Worm (Caenorhabditis elegans) whole organism, L4 larva: ENCODE measurements around the gene lron-7.

Source experiments
- Y105C5A.15 ChIP-seq: fragments of 200-800 bp; sonication (Bioruptor generic); IDR thresholded peaks from 2 replicates; pipeline ENCODE4 v1.3.6; 2022; ENCODE audit warnings: missing genetic modification characterization, missing compliant biosample characterization
- Y75B8A.6 ChIP-seq: fragments of 200-800 bp; sonication (Bioruptor generic); IDR thresholded peaks from 2 replicates; pipeline ENCODE4 v1.3.6; 2022; ENCODE audit warnings: missing genetic modification reagents, missing genetic modification characterization, missing compliant biosample characterization
- ZK337.2 ChIP-seq: fragments of 200-800 bp; sonication (Bioruptor generic); IDR thresholded peaks from 2 replicates; pipeline ENCODE4 v1.3.6; 2022; ENCODE audit warnings: missing genetic modification reagents, missing genetic modification characterization, missing compliant biosample characterization
- aly-2 ChIP-seq: sonication (generic microtip); optimal IDR thresholded peaks from 2 replicates; lab custom pipeline; 2018; ENCODE audit warnings: missing biosample characterization, missing genetic modification characterization
- skn-1 ChIP-seq: fragments of 150-350 bp; optimal IDR thresholded peaks from 2 replicates; lab custom pipeline; 2014; ENCODE audit warnings: missing biosample characterization, missing genetic modification characterization
- ztf-11 ChIP-seq: fragments of 150-350 bp; optimal IDR thresholded peaks from 2 replicates; lab custom pipeline; 2014; ENCODE audit warnings: missing biosample characterization, missing genetic modification characterization

DNA sequence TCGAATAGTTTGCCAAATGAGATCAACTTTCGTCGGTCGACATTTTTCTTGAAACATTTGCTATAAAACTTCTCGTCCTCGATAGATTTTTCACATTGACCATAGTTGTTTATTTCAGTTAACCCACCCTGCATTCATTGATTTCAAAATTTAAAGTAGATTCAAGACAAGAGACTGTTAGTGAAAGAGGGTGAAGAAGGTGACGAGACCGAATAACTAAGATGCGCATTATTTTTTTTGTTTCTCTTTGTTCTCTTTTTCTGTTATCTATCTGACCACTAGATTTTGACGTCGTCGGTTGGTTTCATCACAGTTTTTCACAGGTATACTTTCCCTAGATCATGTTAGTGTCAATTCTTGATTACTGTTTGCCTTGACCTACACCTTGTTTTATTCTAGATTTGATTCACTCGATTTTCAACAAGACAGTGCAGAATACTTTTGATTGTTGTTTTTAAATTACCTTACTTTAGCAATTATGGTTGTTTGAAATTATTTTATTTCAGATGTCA, 38.8 kb downstream of the lron-7 start, which contains the start of gene ttr-30:
- TF ChIP-seq ztf-11 (tag; lab: Kevin White, UChicago) (no peak), skn-1 (tag; lab: Kevin White, UChicago) (no peak), Y105C5A.15 (GFP tag; lab: Robert Waterston, UW) (no peak), aly-2 (tag; lab: Kevin White, UChicago) (no peak), Y75B8A.6 (GFP tag; lab: Robert Waterston, UW) (no peak), ZK337.2 (GFP tag; lab: Robert Waterston, UW) (no peak)
